Worm (Caenorhabditis elegans): ENCODE results near the gene serp-1.1.

Gene serp-1.1

DNA sequence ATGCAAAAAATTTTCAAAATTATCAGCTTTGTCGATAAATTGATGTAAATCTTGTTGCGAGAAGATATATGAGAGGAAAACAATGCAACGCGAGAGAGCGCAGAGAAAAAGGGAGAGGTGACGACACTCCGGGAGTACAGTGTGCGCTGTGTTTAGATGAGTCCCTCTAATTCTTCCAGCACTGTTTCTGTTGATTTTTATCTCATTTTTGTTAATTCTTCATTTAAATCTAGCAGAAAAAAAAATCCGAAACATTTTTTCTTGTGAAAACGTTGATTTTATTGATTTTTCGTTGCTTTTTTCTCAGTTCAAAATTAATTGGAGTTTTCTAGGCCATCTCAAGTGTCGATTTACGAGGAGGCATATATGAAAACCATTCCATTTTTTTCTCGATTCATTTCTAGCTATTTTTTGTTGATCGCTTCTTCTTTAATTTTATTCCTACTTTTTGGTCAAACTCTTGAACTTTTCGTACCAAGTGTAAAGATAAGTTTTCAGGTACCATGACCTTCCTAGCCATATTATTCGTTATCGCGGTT is 8.1 kb downstream of the serp-1.1 start, which contains the start of gene acl-1 (continued):
- TF ChIP-seq nhr-41 (GFP tag; IDR thresholded peaks at IDR 0.05) (no peak), lin-29 (GFP tag; IDR thresholded peaks at IDR 0.05) (no peak), set-16 (GFP tag; IDR thresholded peaks at IDR 0.05) (no peak), ceh-82 (tag; optimal IDR thresholded peaks at IDR 0.05) (no peak), snpc-4 (tag; optimal IDR thresholded peaks at IDR 0.05) (no peak), ceh-28 (tag; optimal IDR thresholded peaks at IDR 0.05) (no peak), nhr-48 (tag; optimal IDR thresholded peaks at IDR 0.05) (peak; percentile 52), gei-8 (GFP tag; optimal IDR thresholded peaks at IDR 0.05) (no peak), ztf-11 (tag; optimal IDR thresholded peaks at IDR 0.05) (no peak), ztf-7 (tag; optimal IDR thresholded peaks at IDR 0.05) (no peak), F49E8.2 (tag; optimal IDR thresholded peaks at IDR 0.05; ENCODE audit: borderline replicate concordance) (no peak), spr-1 (tag; optimal IDR thresholded peaks at IDR 0.05) (peak; percentile 35), F44E2.7 (GFP tag; IDR thresholded peaks at IDR 0.05) (no peak), ceh-20 (GFP tag; IDR thresholded peaks at IDR 0.05) (0 out of 2 replicates have a peak, but pooled peaks have one; percentile 18), zip-11 (GFP tag; IDR thresholded peaks at IDR 0.05) (no peak), snpc-1.2 (GFP tag; IDR thresholded peaks at IDR 0.05) (no peak)

DNA sequence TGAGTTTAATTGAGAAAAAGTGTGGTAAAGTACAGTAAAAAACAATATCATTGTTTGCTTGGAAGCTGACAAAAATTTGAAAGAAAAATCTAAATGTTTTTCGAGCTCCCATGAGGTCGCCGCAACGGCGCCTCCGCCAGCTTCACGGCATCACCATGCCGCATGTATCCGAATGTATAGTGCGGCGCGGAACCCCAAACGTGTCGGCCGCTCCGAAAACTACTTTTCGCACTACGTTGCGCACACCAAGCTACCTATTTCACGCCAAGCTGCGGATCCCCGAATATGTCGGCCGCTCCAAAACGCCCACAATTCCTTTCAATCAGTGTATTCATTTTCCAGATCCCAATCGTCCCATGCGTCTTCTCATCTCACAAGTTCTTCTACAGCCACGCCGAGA is 9.6 kb downstream of the serp-1.1 start:
- peak; percentile 51 for TF ChIP-seq set-16 (GFP tag; IDR thresholded peaks at IDR 0.05)
- no peak for TF ChIP-seq dmd-9 (GFP tag; IDR thresholded peaks at IDR 0.05)

DNA sequence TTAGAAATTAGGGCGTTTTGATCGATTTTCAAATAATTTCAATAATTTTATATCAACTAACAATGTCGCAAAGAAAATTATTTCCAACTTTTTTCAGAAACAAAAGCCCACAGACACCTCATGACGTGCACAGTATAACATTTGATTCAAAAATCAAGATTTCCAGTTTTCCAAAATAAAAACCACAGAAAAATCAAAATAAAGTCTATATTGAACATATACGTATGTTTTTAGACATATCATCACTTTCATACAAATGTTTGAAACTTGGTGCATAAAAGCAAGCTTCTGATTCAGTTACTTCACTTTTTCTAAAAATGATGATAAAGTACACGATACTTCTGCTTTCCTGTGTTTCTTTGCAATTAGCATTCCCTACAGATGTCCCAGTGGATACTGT is 15.5 kb downstream of the serp-1.1 start, which contains the start of gene F53H4.2:
Gene F53H4.2 (plus strand): TSS at position 301 of the 400 bp plus-strand sequence.
- TF ChIP-seq unc-62 (GFP tag; optimal IDR thresholded peaks at IDR 0.05 in 1 of 2): peak in 1 of 2 experiments; percentile 55
- TF ChIP-seq unc-62 (tag; optimal IDR thresholded peaks at IDR 0.05): no peak
- no peak for TF ChIP-seq attf-4 (tag; optimal IDR thresholded peaks at IDR 0.05)

DNA sequence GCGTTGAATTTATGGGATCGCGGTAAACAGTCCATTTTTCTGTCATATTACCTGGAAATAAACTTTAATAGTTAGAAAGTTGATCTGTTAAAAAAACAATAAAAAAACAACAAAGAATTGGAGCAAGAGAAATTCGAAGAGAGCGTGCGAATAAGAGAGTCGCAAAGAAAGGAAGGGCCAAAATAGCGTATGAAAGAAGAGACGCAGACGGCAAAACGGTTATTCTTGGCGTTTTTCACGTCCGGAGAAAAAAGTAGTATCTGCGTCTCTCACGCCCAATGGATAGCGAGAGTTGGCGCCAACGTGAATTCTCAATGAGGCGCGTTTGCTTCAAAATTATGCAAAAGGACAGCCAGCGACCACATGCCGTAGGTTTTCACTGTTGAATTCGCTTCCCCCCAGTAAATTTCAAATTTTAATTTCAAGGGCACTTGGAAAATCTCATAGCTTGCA is 19.2 kb downstream of the serp-1.1 start, which contains the start of gene F53H4.6:
Gene F53H4.6 (minus strand): TSS at position 51 of the 453 bp plus-strand sequence.
- TF ChIP-seq unc-62 (GFP tag; optimal IDR thresholded peaks at IDR 0.05 in 1 of 2) (no peak), unc-62 (tag; optimal IDR thresholded peaks at IDR 0.05) (no peak), aly-2 (tag; optimal IDR thresholded peaks at IDR 0.05) (no peak), attf-4 (tag; optimal IDR thresholded peaks at IDR 0.05) (no peak), lin-39 (tag; optimal IDR thresholded peaks at IDR 0.05) (no peak), ces-1 (GFP tag; optimal IDR thresholded peaks at IDR 0.05) (no peak), F26F4.8 (GFP tag; conservative IDR thresholded peaks at IDR 0.05) (no peak), hlh-11 (tag; optimal IDR thresholded peaks at IDR 0.05) (peak; percentile 25), daf-8 (GFP tag; IDR thresholded peaks at IDR 0.05) (no peak), ceh-62 (tag; optimal IDR thresholded peaks at IDR 0.05) (no peak), daf-12 (tag; optimal IDR thresholded peaks at IDR 0.05) (no peak), daf-19 (GFP tag; conservative IDR thresholded peaks at IDR 0.05) (no peak), F44E2.7 (GFP tag; IDR thresholded peaks at IDR 0.05) (no peak), nhr-6 (tag; optimal IDR thresholded peaks at IDR 0.05) (no peak), zip-11 (GFP tag; IDR thresholded peaks at IDR 0.05) (no peak), pqm-1 (tag; optimal IDR thresholded peaks at IDR 0.05) (no peak), ztf-7 (tag; optimal IDR thresholded peaks at IDR 0.05) (no peak), ctbp-1 (GFP tag; IDR thresholded peaks at IDR 0.05) (no peak; the same call in 1 of the 2 replicates), zag-1 (tag; optimal IDR thresholded peaks at IDR 0.05) (no peak), lin-13 (GFP tag; optimal IDR thresholded peaks at IDR 0.05) (no peak), sdz-12 (GFP tag; optimal IDR thresholded peaks at IDR 0.05) (no peak), arid-1 (GFP tag; conservative IDR thresholded peaks at IDR 0.05) (no peak), Y75B8A.6 (GFP tag; IDR thresholded peaks at IDR 0.05) (no peak), zfp-3 (GFP tag; conservative IDR thresholded peaks at IDR 0.05) (no peak), Y48G9A.11 (GFP tag; IDR thresholded peaks at IDR 0.05) (no peak), zfp-2 (tag; optimal IDR thresholded peaks at IDR 0.05) (no peak), rbr-2 (tag; optimal IDR thresholded peaks at IDR 0.05) (peak; percentile 25), mdl-1 (tag; optimal IDR thresholded peaks at IDR 0.05) (peak in 1 of 2 experiments; percentile 30), mes-2 (tag; optimal IDR thresholded peaks at IDR 0.05; ENCODE audit: poor library complexity, severe bottlenecking) (peak; percentile 50), unc-130 (GFP tag; optimal IDR thresholded peaks at IDR 0.05) (no peak), lir-3 (tag; optimal IDR thresholded peaks at IDR 0.05) (no peak), hlh-30 (tag; optimal IDR thresholded peaks at IDR 0.05; ENCODE audit: insufficient read depth) (no peak)

All from whole organism, L4 larva.